Worm (Caenorhabditis elegans) whole organism, early embryonic: ENCODE data around the gene srh-52.

Source experiments
- B0310.2 ChIP-seq: sonication (generic microtip); optimal IDR thresholded peaks from 2 replicates; lab custom pipeline; 2016; ENCODE audit warnings: mild to moderate bottlenecking, missing genetic modification characterization, missing compliant biosample characterization
- aly-1 ChIP-seq: sonication (generic microtip); optimal IDR thresholded peaks from 2 replicates; lab custom pipeline; 2016; ENCODE audit warnings: missing genetic modification characterization, missing compliant biosample characterization
- ama-1 ChIP-seq: fragments of 150-350 bp; optimal IDR thresholded peaks from 2 replicates; lab custom pipeline; 2014
- flt-1 ChIP-seq: fragments of 200-800 bp; sonication (Bioruptor generic); IDR thresholded peaks from 2 replicates; pipeline ENCODE4 v1.3.6; 2022; ENCODE audit warnings: missing genetic modification characterization, missing compliant biosample characterization
- hmg-4 ChIP-seq: fragments of 200-800 bp; sonication (Bioruptor generic); optimal IDR thresholded peaks from 2 replicates; lab custom pipeline; 2018; ENCODE audit warnings: mild to moderate bottlenecking, missing genetic modification characterization, missing compliant biosample characterization
- hnd-1 ChIP-seq: sonication (generic microtip); optimal IDR thresholded peaks from 2 replicates; lab custom pipeline; 2016; ENCODE audit warnings: missing genetic modification characterization, missing compliant biosample characterization
- scrt-1 ChIP-seq: fragments of 200-800 bp; sonication (Bioruptor generic); IDR thresholded peaks from 2 replicates; pipeline ENCODE4 v1.3.6; 2022; ENCODE audit warnings: missing genetic modification characterization, missing compliant biosample characterization
- sea-1 ChIP-seq: fragments of 200-800 bp; sonication (Bioruptor generic); conservative IDR thresholded peaks from 2 replicates; pipeline ENCODE4 v1.3.6; 2022; ENCODE audit warnings: missing genetic modification characterization, missing compliant biosample characterization
- tbx-11 ChIP-seq: fragments of 200-800 bp; sonication (Bioruptor generic); IDR thresholded peaks from 2 replicates; pipeline ENCODE4 v1.3.6; 2022; ENCODE audit warnings: missing genetic modification characterization, missing compliant biosample characterization
- tbx-37 ChIP-seq: fragments of 200-800 bp; sonication (Bioruptor generic); conservative IDR thresholded peaks from 2 replicates; pipeline ENCODE4 v1.3.6; 2022; ENCODE audit warnings: missing genetic modification reagents, missing genetic modification characterization, missing compliant biosample characterization
- tra-4 ChIP-seq: sonication (generic microtip); optimal IDR thresholded peaks from 2 replicates; lab custom pipeline; 2017; ENCODE audit warnings: missing genetic modification characterization, missing compliant biosample characterization

DNA sequence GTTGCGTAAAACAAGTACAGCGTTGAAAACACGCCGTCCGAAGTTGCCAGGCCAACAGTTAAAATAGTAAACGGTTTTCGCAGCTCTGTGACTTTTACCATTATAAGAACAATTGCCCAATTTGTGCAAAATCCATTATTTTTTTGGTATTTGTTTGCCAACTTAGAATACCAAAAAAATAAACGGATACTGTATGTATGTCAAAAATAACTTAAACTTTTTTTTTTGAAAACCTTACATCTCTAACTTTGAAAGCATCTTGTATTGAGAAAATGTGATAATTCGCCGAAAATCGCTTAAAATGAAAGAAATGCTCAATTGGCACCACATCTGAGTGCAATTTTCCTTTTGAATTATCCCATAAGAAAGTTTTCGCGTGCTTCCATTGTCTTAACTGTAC is 22.6 kb upstream of the srh-52 start, which contains the start of gene fbxa-199:
- TF ChIP-seq B0310.2 (tag; lab: Kevin White, UChicago) (no peak), ama-1 (lab: Kevin White, UChicago) (no peak), tbx-37 (GFP tag; lab: Robert Waterston, UW) (no peak), hnd-1 (tag; lab: Kevin White, UChicago) (no peak), aly-1 (no peak), tra-4 (tag; lab: Kevin White, UChicago) (no peak), hmg-4 (GFP tag; lab: Kevin White, UChicago) (no peak), scrt-1 (no peak), tbx-11 (GFP tag; lab: Robert Waterston, UW) (no peak), sea-1 (GFP tag; lab: Robert Waterston, UW) (no peak), flt-1 (GFP tag; lab: Robert Waterston, UW) (no peak)
